ENCODE assay signal across 2 worm cellular contexts in genomic region chrIV:8597504-8597903, ce11.
TF ChIP-seq lines count a peak whose summit lies in the region.

No protein-coding gene starts in this region.

TF ChIP-seq in whole organism, L1 larva, 84 proteins besides CTCF, POLR2A, EP300 and RAD21 (continued from another document):
- TF ChIP-seq tbx-2 (tag; optimal IDR thresholded peaks at IDR 0.05; lab: Kevin White, UChicago): no peak
- TF ChIP-seq blmp-1 (tag; optimal IDR thresholded peaks at IDR 0.05; lab: Kevin White, UChicago): peak; percentile 86
- TF ChIP-seq lsy-2 (tag; optimal IDR thresholded peaks at IDR 0.05; lab: Kevin White, UChicago): peak; percentile 29 to 58
- peak; percentile 19 for TF ChIP-seq nhr-85 (tag; lab: Kevin White, UChicago)
- TF ChIP-seq nhr-71 (tag; optimal IDR thresholded peaks at IDR 0.05; lab: Kevin White, UChicago): peak; percentile 40
- no peak for TF ChIP-seq C16A3.4 (tag; optimal IDR thresholded peaks at IDR 0.05; lab: Kevin White, UChicago)
- no peak for TF ChIP-seq ztf-4 (tag; optimal IDR thresholded peaks at IDR 0.05; lab: Kevin White, UChicago)
- TF ChIP-seq ceh-88 (GFP tag; IDR thresholded peaks at IDR 0.05; lab: Robert Waterston, UW): no peak
- no peak for TF ChIP-seq irx-1 (tag; optimal IDR thresholded peaks at IDR 0.05; lab: Kevin White, UChicago)
- TF ChIP-seq ceh-82 (tag; optimal IDR thresholded peaks at IDR 0.05; lab: Kevin White, UChicago): peak in 2 of 3 experiments; percentile 3 to 39
- peak; percentile 14 for TF ChIP-seq swsn-7 (tag; optimal IDR thresholded peaks at IDR 0.05; lab: Kevin White, UChicago)
- TF ChIP-seq xbp-1 (tag; optimal IDR thresholded peaks at IDR 0.05; lab: Kevin White, UChicago): no peak
- TF ChIP-seq lin-13 (GFP tag; optimal IDR thresholded peaks at IDR 0.05; lab: Kevin White, UChicago): no peak
- no peak for TF ChIP-seq elt-2 (tag; optimal IDR thresholded peaks at IDR 0.05; lab: Kevin White, UChicago)
- no peak for TF ChIP-seq pqm-1 (tag; optimal IDR thresholded peaks at IDR 0.05; lab: Kevin White, UChicago)
- TF ChIP-seq dpl-1 (GFP tag; optimal IDR thresholded peaks at IDR 0.05; lab: Kevin White, UChicago): peak in 1 of 3 experiments; percentile 21
- TF ChIP-seq nhr-12 (tag; optimal IDR thresholded peaks at IDR 0.05; lab: Kevin White, UChicago): no peak
- TF ChIP-seq sup-37 (GFP tag; optimal IDR thresholded peaks at IDR 0.05; lab: Kevin White, UChicago): no peak
- TF ChIP-seq nhr-237 (tag; optimal IDR thresholded peaks at IDR 0.05; lab: Kevin White, UChicago): no peak
- no peak for TF ChIP-seq lin-15B (tag; optimal IDR thresholded peaks at IDR 0.05; lab: Kevin White, UChicago)
- TF ChIP-seq egl-27 (tag; optimal IDR thresholded peaks at IDR 0.05; lab: Kevin White, UChicago): no peak
- TF ChIP-seq alr-1 (tag; optimal IDR thresholded peaks at IDR 0.05; lab: Kevin White, UChicago; ENCODE audit: borderline replicate concordance): no peak
- peak; percentile 48 for TF ChIP-seq snu-23 (GFP tag; optimal IDR thresholded peaks at IDR 0.05; lab: Kevin White, UChicago)
- TF ChIP-seq fos-1 (tag; optimal IDR thresholded peaks at IDR 0.05; lab: Kevin White, UChicago): no peak
- TF ChIP-seq lin-35 (GFP tag; optimal IDR thresholded peaks at IDR 0.05; lab: Kevin White, UChicago): peak; percentile 2 to 36
- TF ChIP-seq unc-62 (GFP tag; optimal IDR thresholded peaks at IDR 0.05; lab: Kevin White, UChicago): no peak
TF ChIP-seq in whole organism, L1 larva: peak in this region for 16.

TF ChIP-seq in whole organism, L2 larva, 48 proteins besides CTCF, POLR2A, EP300 and RAD21 (continued from another document):
- no peak for TF ChIP-seq elt-1 (tag; optimal IDR thresholded peaks at IDR 0.05; lab: Kevin White, UChicago)
- TF ChIP-seq lin-39 (tag; optimal IDR thresholded peaks at IDR 0.05; lab: Kevin White, UChicago): no peak
- peak; percentile 52 for TF ChIP-seq sma-9 (GFP tag; optimal IDR thresholded peaks at IDR 0.05; lab: Kevin White, UChicago)
- no peak for TF ChIP-seq sma-9 (tag; optimal IDR thresholded peaks at IDR 0.05; lab: Kevin White, UChicago)
- no peak for TF ChIP-seq alr-1 (tag; optimal IDR thresholded peaks at IDR 0.05; lab: Kevin White, UChicago)
- TF ChIP-seq nhr-21 (tag; optimal IDR thresholded peaks at IDR 0.05; lab: Kevin White, UChicago): no peak
- no peak for TF ChIP-seq dmd-4 (tag; optimal IDR thresholded peaks at IDR 0.05; lab: Kevin White, UChicago)
- TF ChIP-seq Y55F3AM.14 (GFP tag; optimal IDR thresholded peaks at IDR 0.05; lab: Kevin White, UChicago): no peak
- peak; percentile 5 for TF ChIP-seq crh-2 (tag; optimal IDR thresholded peaks at IDR 0.05; lab: Kevin White, UChicago)
- no peak for TF ChIP-seq skn-1 (tag; optimal IDR thresholded peaks at IDR 0.05; lab: Kevin White, UChicago)
- no peak for TF ChIP-seq unc-62 (GFP tag; optimal IDR thresholded peaks at IDR 0.05; lab: Kevin White, UChicago)
- TF ChIP-seq elt-3 (tag; optimal IDR thresholded peaks at IDR 0.05; lab: Kevin White, UChicago): no peak
- no peak for TF ChIP-seq F13H6.1 (tag; optimal IDR thresholded peaks at IDR 0.05; lab: Kevin White, UChicago)
- TF ChIP-seq sma-3 (GFP tag; optimal IDR thresholded peaks at IDR 0.05; lab: Kevin White, UChicago): no peak
- no peak for TF ChIP-seq nhr-23 (tag; optimal IDR thresholded peaks at IDR 0.05; lab: Kevin White, UChicago)
- no peak for TF ChIP-seq mdl-1 (tag; optimal IDR thresholded peaks at IDR 0.05; lab: Kevin White, UChicago)
- TF ChIP-seq fos-1 (tag; optimal IDR thresholded peaks at IDR 0.05; lab: Kevin White, UChicago): no peak
- no peak for TF ChIP-seq egl-27 (tag; optimal IDR thresholded peaks at IDR 0.05; lab: Kevin White, UChicago)
- TF ChIP-seq snpc-4 (tag; optimal IDR thresholded peaks at IDR 0.05; lab: Kevin White, UChicago): no peak
- TF ChIP-seq unc-39 (tag; optimal IDR thresholded peaks at IDR 0.05; lab: Kevin White, UChicago): no peak
- no peak for TF ChIP-seq R02D3.7 (tag; optimal IDR thresholded peaks at IDR 0.05; lab: Kevin White, UChicago)
- TF ChIP-seq ztf-4 (tag; optimal IDR thresholded peaks at IDR 0.05; lab: Kevin White, UChicago): no peak
- TF ChIP-seq ZK546.5 (tag; optimal IDR thresholded peaks at IDR 0.05; lab: Kevin White, UChicago): no peak
- no peak for TF ChIP-seq nhr-77 (tag; optimal IDR thresholded peaks at IDR 0.05; lab: Kevin White, UChicago)
- TF ChIP-seq ztf-1 (GFP tag; conservative IDR thresholded peaks at IDR 0.05; lab: Robert Waterston, UW): no peak
- TF ChIP-seq ama-1 (optimal IDR thresholded peaks at IDR 0.05; lab: Kevin White, UChicago): no peak
- TF ChIP-seq lin-11 (tag; optimal IDR thresholded peaks at IDR 0.05; lab: Kevin White, UChicago): no peak
- peak; percentile 24 for TF ChIP-seq nhr-129 (tag; optimal IDR thresholded peaks at IDR 0.05; lab: Kevin White, UChicago)
- no peak for TF ChIP-seq nhr-25 (tag; optimal IDR thresholded peaks at IDR 0.05; lab: Kevin White, UChicago)
- no peak for TF ChIP-seq ceh-82 (tag; optimal IDR thresholded peaks at IDR 0.05; lab: Kevin White, UChicago)
- TF ChIP-seq blmp-1 (tag; optimal IDR thresholded peaks at IDR 0.05; lab: Kevin White, UChicago; ENCODE audit: insufficient read depth): peak; percentile 1
- TF ChIP-seq ceh-16 (tag; optimal IDR thresholded peaks at IDR 0.05; lab: Kevin White, UChicago): no peak
